Worm (Caenorhabditis elegans) whole organism, L1 larva: ENCODE measurements around the gene sre-15.

Experiments used
- F16B12.6 ChIP-seq: fragments of 150-350 bp; optimal IDR thresholded peaks from 2 replicates; lab custom pipeline; 2014; ENCODE audit warnings: missing biosample characterization, missing genetic modification characterization
- Y116A8C.19 ChIP-seq: sonication (generic microtip); optimal IDR thresholded peaks from 2 replicates; lab custom pipeline; 2016; ENCODE audit warnings: missing compliant biosample characterization, missing genetic modification characterization, borderline replicate concordance
- ama-1 ChIP-seq: fragments of 150-350 bp; optimal IDR thresholded peaks from 2 replicates; lab custom pipeline; 2014
- ceh-63 ChIP-seq: fragments of 200-800 bp; sonication (Bioruptor generic); optimal IDR thresholded peaks from 2 replicates; lab custom pipeline; 2018; ENCODE audit warnings: mild to moderate bottlenecking, missing genetic modification characterization, missing compliant biosample characterization
- ceh-82 ChIP-seq, 3 experiments: fragments of 150-350 bp in 1 of 3; sonication (generic microtip) in 2 of 3; optimal IDR thresholded peaks; 2 replicates each; lab custom pipeline; 2014 to 2017; ENCODE audit warnings: missing biosample characterization in 3 of 3, missing genetic modification characterization in 3 of 3
- ceh-90 ChIP-seq: sonication (generic microtip); optimal IDR thresholded peaks from 2 replicates; lab custom pipeline; 2016; ENCODE audit warnings: missing genetic modification characterization, missing compliant biosample characterization
- ces-1 ChIP-seq: fragments of 150-350 bp; optimal IDR thresholded peaks from 2 replicates; lab custom pipeline; 2014; ENCODE audit warnings: missing biosample characterization, missing genetic modification reagents, missing genetic modification characterization
- dsc-1 ChIP-seq: sonication (generic microtip); optimal IDR thresholded peaks from 2 replicates; lab custom pipeline; 2016; ENCODE audit warnings: mild to moderate bottlenecking, missing genetic modification characterization, missing compliant biosample characterization
- efl-3 ChIP-seq: fragments of 200-800 bp; sonication (Bioruptor generic); optimal IDR thresholded peaks from 2 replicates; lab custom pipeline; 2018; ENCODE audit warnings: mild to moderate bottlenecking, missing genetic modification characterization, missing compliant biosample characterization
- egl-27 ChIP-seq, 2 experiments: fragments of 150-350 bp in 1 of 2; sonication (generic microtip); optimal IDR thresholded peaks; 3 replicates each; lab custom pipeline; 2017 to 2018; ENCODE audit warnings: missing biosample characterization in 2 of 2, missing genetic modification characterization in 2 of 2, missing genetic modification reagents in 2 of 2
- elt-3 ChIP-seq, 6 experiments: fragments of 150-350 bp in 1 of 6; sonication (generic microtip); optimal IDR thresholded peaks; 2 replicates each; lab custom pipeline; 2017 to 2018; ENCODE audit warnings: missing biosample characterization in 6 of 6, missing genetic modification characterization in 6 of 6, inconsistent platforms in 1 of 6
- fkh-4 ChIP-seq: sonication (generic microtip); optimal IDR thresholded peaks from 2 replicates; lab custom pipeline; 2016; ENCODE audit warnings: missing compliant biosample characterization, missing genetic modification characterization, borderline replicate concordance
- fkh-8 ChIP-seq: sonication (generic microtip); optimal IDR thresholded peaks from 2 replicates; lab custom pipeline; 2016; ENCODE audit warnings: mild to moderate bottlenecking, missing genetic modification characterization, missing compliant biosample characterization
- fos-1 ChIP-seq: fragments of 150-350 bp; optimal IDR thresholded peaks from 2 replicates; lab custom pipeline; 2014; ENCODE audit warnings: missing biosample characterization, missing genetic modification characterization
- grh-1 ChIP-seq: fragments of 200-800 bp; sonication (Bioruptor generic); IDR thresholded peaks from 2 replicates; pipeline ENCODE4 v1.3.6; 2022; ENCODE audit warnings: missing genetic modification reagents, missing genetic modification characterization, missing compliant biosample characterization
- hlh-17 ChIP-seq: fragments of 200-800 bp; sonication (Bioruptor generic); optimal IDR thresholded peaks from 2 replicates; lab custom pipeline; 2018; ENCODE audit warnings: missing genetic modification characterization, mild to moderate bottlenecking, missing compliant biosample characterization, moderate library complexity, borderline replicate concordance
- hpl-2 ChIP-seq: fragments of 150-350 bp; optimal IDR thresholded peaks from 2 replicates; lab custom pipeline; 2014; ENCODE audit warnings: missing biosample characterization, missing genetic modification reagents, missing genetic modification characterization
- jun-1 ChIP-seq: fragments of 150-350 bp; optimal IDR thresholded peaks from 2 replicates; lab custom pipeline; 2014; ENCODE audit warnings: missing biosample characterization, missing genetic modification reagents, missing genetic modification characterization
- lin-13 ChIP-seq: fragments of 150-350 bp; optimal IDR thresholded peaks from 2 replicates; lab custom pipeline; 2014; ENCODE audit warnings: missing biosample characterization, missing genetic modification reagents, missing genetic modification characterization
- lin-14 ChIP-seq: fragments of 200-800 bp; sonication (Bioruptor generic); optimal IDR thresholded peaks from 2 replicates; lab custom pipeline; 2018; ENCODE audit warnings: mild to moderate bottlenecking, missing genetic modification characterization, moderate library complexity, missing compliant biosample characterization
- lin-15B ChIP-seq: fragments of 150-350 bp; sonication (generic microtip); optimal IDR thresholded peaks from 3 replicates; lab custom pipeline; 2014; ENCODE audit warnings: missing biosample characterization, missing genetic modification characterization
- lin-35 ChIP-seq, 2 experiments: fragments of 150-350 bp; optimal IDR thresholded peaks; 2 replicates each; lab custom pipeline; 2014; ENCODE audit warnings: missing biosample characterization in 2 of 2, missing genetic modification characterization in 2 of 2, missing genetic modification reagents in 2 of 2
- lir-3 ChIP-seq: sonication (generic microtip); optimal IDR thresholded peaks from 2 replicates; lab custom pipeline; 2016; ENCODE audit warnings: mild to moderate bottlenecking, missing genetic modification characterization, moderate library complexity, missing compliant biosample characterization; ENCODE audit not compliant: poor library complexity
- mab-9 ChIP-seq: fragments of 200-800 bp; sonication (Bioruptor generic); IDR thresholded peaks from 2 replicates; pipeline ENCODE4 v1.3.6; 2022; ENCODE audit warnings: missing genetic modification reagents, missing genetic modification characterization, missing compliant biosample characterization
- mef-2 ChIP-seq: fragments of 150-350 bp; optimal IDR thresholded peaks from 2 replicates; lab custom pipeline; 2014; ENCODE audit warnings: missing biosample characterization, missing genetic modification characterization
- nhr-11 ChIP-seq: fragments of 150-350 bp; optimal IDR thresholded peaks from 2 replicates; lab custom pipeline; 2014; ENCODE audit warnings: missing biosample characterization, missing genetic modification characterization
- nhr-19 ChIP-seq: fragments of 200-800 bp; sonication (Bioruptor generic); conservative IDR thresholded peaks from 2 replicates; pipeline ENCODE4 v1.3.6; 2022; ENCODE audit warnings: missing genetic modification characterization, missing compliant biosample characterization
- nhr-20 ChIP-seq: sonication (generic microtip); optimal IDR thresholded peaks from 2 replicates; lab custom pipeline; 2016; ENCODE audit warnings: mild to moderate bottlenecking, missing genetic modification characterization, missing compliant biosample characterization
- nhr-237 ChIP-seq: fragments of 150-350 bp; optimal IDR thresholded peaks from 2 replicates; lab custom pipeline; 2014; ENCODE audit warnings: missing biosample characterization, missing genetic modification characterization
- nhr-28 ChIP-seq: fragments of 150-350 bp; optimal IDR thresholded peaks from 2 replicates; lab custom pipeline; 2014; ENCODE audit warnings: missing biosample characterization, missing genetic modification characterization
- nhr-71 ChIP-seq: sonication (generic microtip); optimal IDR thresholded peaks from 2 replicates; lab custom pipeline; 2016; ENCODE audit warnings: mild to moderate bottlenecking, missing genetic modification characterization, moderate library complexity, missing compliant biosample characterization
- nhr-76 ChIP-seq: sonication (generic microtip); optimal IDR thresholded peaks from 2 replicates; lab custom pipeline; 2017; ENCODE audit warnings: missing biosample characterization, missing genetic modification characterization
- nhr-77 ChIP-seq: fragments of 150-350 bp; optimal IDR thresholded peaks from 2 replicates; lab custom pipeline; 2014; ENCODE audit warnings: missing biosample characterization, missing genetic modification characterization
- nhr-84 ChIP-seq: sonication (generic microtip); optimal IDR thresholded peaks from 2 replicates; lab custom pipeline; 2017; ENCODE audit warnings: missing biosample characterization, missing genetic modification characterization
- nhr-85 ChIP-seq: sonication (generic microtip); peaks from one replicate; lab custom pipeline; 2016; ENCODE audit warnings: missing genetic modification characterization, inconsistent platforms, missing compliant biosample characterization
- nhr-90 ChIP-seq: sonication (generic microtip); optimal IDR thresholded peaks from 2 replicates; lab custom pipeline; 2016; ENCODE audit warnings: mild to moderate bottlenecking, missing genetic modification characterization, missing compliant biosample characterization; ENCODE audit not compliant: poor library complexity
- pag-3 ChIP-seq: sonication (generic microtip); optimal IDR thresholded peaks from 2 replicates; lab custom pipeline; 2017; ENCODE audit warnings: missing genetic modification characterization, mild to moderate bottlenecking, missing compliant biosample characterization, antibody characterized with exemption, borderline replicate concordance; ENCODE audit not compliant: insufficient read depth
- pax-3 ChIP-seq: fragments of 200-800 bp; sonication (Bioruptor generic); optimal IDR thresholded peaks from 2 replicates; lab custom pipeline; 2018; ENCODE audit warnings: mild to moderate bottlenecking, missing genetic modification characterization, moderate library complexity, missing compliant biosample characterization
- rnt-1 ChIP-seq: sonication (generic microtip); optimal IDR thresholded peaks from 2 replicates; lab custom pipeline; 2016; ENCODE audit warnings: mild to moderate bottlenecking, missing genetic modification characterization, moderate library complexity, missing compliant biosample characterization
- sox-4 ChIP-seq: sonication (generic microtip); optimal IDR thresholded peaks from 2 replicates; lab custom pipeline; 2016; ENCODE audit warnings: missing genetic modification characterization, missing compliant biosample characterization
- sptf-1 ChIP-seq: fragments of 150-350 bp; optimal IDR thresholded peaks from 2 replicates; lab custom pipeline; 2014; ENCODE audit warnings: missing biosample characterization, missing genetic modification characterization
- sup-37 ChIP-seq: fragments of 200-800 bp; sonication (Bioruptor generic); optimal IDR thresholded peaks from 2 replicates; lab custom pipeline; 2018; ENCODE audit warnings: mild to moderate bottlenecking, missing genetic modification characterization, missing compliant biosample characterization
- swsn-7 ChIP-seq: sonication (generic microtip); optimal IDR thresholded peaks from 2 replicates; lab custom pipeline; 2016; ENCODE audit warnings: missing genetic modification characterization, missing compliant biosample characterization
- tbx-2 ChIP-seq: sonication (generic microtip); optimal IDR thresholded peaks from 2 replicates; lab custom pipeline; 2016; ENCODE audit warnings: missing genetic modification characterization, missing compliant biosample characterization
- unc-130 ChIP-seq: fragments of 150-350 bp; optimal IDR thresholded peaks from 2 replicates; lab custom pipeline; 2017; ENCODE audit warnings: missing biosample characterization, missing genetic modification characterization, inconsistent platforms
- unc-30 ChIP-seq: sonication (generic microtip); optimal IDR thresholded peaks from 2 replicates; lab custom pipeline; 2017; ENCODE audit warnings: missing biosample characterization, missing genetic modification characterization
- unc-62 ChIP-seq: fragments of 150-350 bp; optimal IDR thresholded peaks from 2 replicates; lab custom pipeline; 2014; ENCODE audit warnings: missing biosample characterization, missing genetic modification reagents, missing genetic modification characterization
- unc-98 ChIP-seq: fragments of 200-800 bp; sonication (Bioruptor generic); IDR thresholded peaks from 2 replicates; pipeline ENCODE4 v1.3.6; 2022; ENCODE audit warnings: missing genetic modification characterization, missing compliant biosample characterization
- xbp-1 ChIP-seq: sonication (generic microtip); optimal IDR thresholded peaks from 2 replicates; lab custom pipeline; 2016; ENCODE audit warnings: missing genetic modification characterization, missing compliant biosample characterization
- zip-4 ChIP-seq: fragments of 200-800 bp; sonication (Bioruptor generic); optimal IDR thresholded peaks from 2 replicates; lab custom pipeline; 2018; ENCODE audit warnings: mild to moderate bottlenecking, missing genetic modification characterization, moderate library complexity, missing compliant biosample characterization
- ztf-4 ChIP-seq: fragments of 150-350 bp; optimal IDR thresholded peaks from 2 replicates; lab custom pipeline; 2014; ENCODE audit warnings: missing biosample characterization, missing genetic modification characterization

The sre-15 gene

DNA sequence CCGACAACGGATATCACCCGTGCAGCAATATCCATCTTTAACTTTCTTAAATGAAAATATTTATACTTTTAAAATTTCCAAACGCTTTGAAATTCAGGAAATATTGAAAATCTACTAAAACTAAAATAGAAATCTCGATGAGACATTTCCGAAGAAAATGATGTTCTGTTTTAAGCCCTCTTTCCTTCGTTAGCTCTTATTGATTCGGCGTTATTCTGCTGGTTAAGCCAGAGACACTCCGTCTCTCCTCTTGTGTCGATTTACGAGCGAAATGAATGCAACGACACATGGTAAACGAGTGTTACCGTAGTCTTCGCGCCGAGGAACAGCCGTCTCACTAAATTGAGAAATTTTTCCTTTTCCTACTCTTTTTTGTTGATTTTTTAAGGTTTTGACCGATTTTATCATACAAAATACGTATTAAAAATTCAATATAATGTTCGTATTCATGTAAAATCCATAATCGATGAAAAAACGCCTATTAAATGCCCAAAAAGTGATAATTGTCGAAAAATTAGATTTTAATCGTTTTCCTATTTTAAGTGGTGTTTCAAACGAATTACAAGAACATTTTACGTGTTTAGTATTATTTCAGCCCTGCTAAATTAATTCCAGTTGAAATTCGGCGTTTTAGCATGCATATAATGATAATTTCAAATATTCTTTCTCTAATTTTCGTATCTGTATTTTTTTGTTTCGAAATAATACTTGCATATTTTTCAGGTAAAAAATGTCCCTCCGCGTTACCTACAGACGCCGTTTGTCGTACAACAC, 23.9 kb upstream of the sre-15 start, which contains the start of the genes ppm-1.H and rpl-34 (continued):
- no peak for TF ChIP-seq efl-3 (GFP tag; lab: Kevin White, UChicago)
- TF ChIP-seq elt-3 (tag; optimal IDR thresholded peaks at IDR 0.05; lab: Kevin White, UChicago), result no peak
- TF ChIP-seq dsc-1, result peak; percentile 33
- TF ChIP-seq lin-35 (GFP tag; optimal IDR thresholded peaks at IDR 0.05; lab: Kevin White, UChicago), result peak; percentile 70 to 81
- TF ChIP-seq ceh-90 (tag; lab: Kevin White, UChicago), result no peak
- TF ChIP-seq ceh-82 (tag; optimal IDR thresholded peaks at IDR 0.05; lab: Kevin White, UChicago), result peak in 2 of 3 experiments; percentile 27 to 84
- no peak for TF ChIP-seq hlh-17 (GFP tag; lab: Kevin White, UChicago)
- no peak for TF ChIP-seq mef-2 (tag; lab: Kevin White, UChicago)
- TF ChIP-seq nhr-28 (tag; lab: Kevin White, UChicago), result no peak
- peak; percentile 20 for TF ChIP-seq nhr-19 (GFP tag; lab: Robert Waterston, UW)
- TF ChIP-seq unc-98, result no peak
- peak; percentile 62 for TF ChIP-seq lin-15B
- TF ChIP-seq nhr-84 (tag; lab: Kevin White, UChicago), result no peak
- TF ChIP-seq grh-1 (GFP tag; lab: Robert Waterston, UW), result no peak
- no peak for TF ChIP-seq sox-4 (tag; lab: Kevin White, UChicago)
- TF ChIP-seq pax-3 (tag; lab: Kevin White, UChicago), result no peak
- no peak for TF ChIP-seq pag-3 (tag; lab: Kevin White, UChicago)
- TF ChIP-seq egl-27 (tag; optimal IDR thresholded peaks at IDR 0.05; lab: Kevin White, UChicago), result no peak
- no peak for TF ChIP-seq hpl-2
- TF ChIP-seq unc-130 (tag; lab: Kevin White, UChicago), result no peak
- no peak for TF ChIP-seq jun-1
- no peak for TF ChIP-seq lir-3 (tag; lab: Kevin White, UChicago)
- TF ChIP-seq nhr-237, result no peak
- peak; percentile 52 for TF ChIP-seq nhr-20 (tag; lab: Kevin White, UChicago)
- TF ChIP-seq lin-14, result peak; percentile 71
- TF ChIP-seq swsn-7 (tag; lab: Kevin White, UChicago), result peak; percentile 43
- TF ChIP-seq fkh-4 (tag; lab: Kevin White, UChicago), result no peak
- no peak for TF ChIP-seq sup-37
- no peak for TF ChIP-seq nhr-11 (tag; lab: Kevin White, UChicago)
- TF ChIP-seq rnt-1 (tag; lab: Kevin White, UChicago), result peak; percentile 55
- no peak for TF ChIP-seq mab-9
- no peak for TF ChIP-seq ztf-4 (tag; lab: Kevin White, UChicago)
- peak; percentile 62 for TF ChIP-seq F16B12.6 (tag; lab: Kevin White, UChicago)
- TF ChIP-seq xbp-1 (tag; lab: Kevin White, UChicago), result peak; percentile 65
- TF ChIP-seq nhr-76, result no peak
- TF ChIP-seq lin-13 (GFP tag; lab: Kevin White, UChicago), result peak; percentile 38
- peak; percentile 54 for TF ChIP-seq fkh-8 (tag; lab: Kevin White, UChicago)
- TF ChIP-seq ces-1 (GFP tag; lab: Kevin White, UChicago), result no peak
- no peak for TF ChIP-seq ama-1 (lab: Kevin White, UChicago)
- no peak for TF ChIP-seq unc-30 (tag; lab: Kevin White, UChicago)
- peak; percentile 29 for TF ChIP-seq nhr-77 (tag; lab: Kevin White, UChicago)
- TF ChIP-seq ceh-63, result no peak
- TF ChIP-seq fos-1, result peak; percentile 9
- no peak for TF ChIP-seq unc-62 (GFP tag; lab: Kevin White, UChicago)
- no peak for TF ChIP-seq Y116A8C.19 (tag; lab: Kevin White, UChicago)
- peak; percentile 63 for TF ChIP-seq nhr-71
- TF ChIP-seq zip-4, result no peak
- TF ChIP-seq sptf-1 (tag; lab: Kevin White, UChicago), result no peak
- no peak for TF ChIP-seq nhr-90 (tag; lab: Kevin White, UChicago)
- TF ChIP-seq nhr-85 (tag; lab: Kevin White, UChicago), result no peak
- TF ChIP-seq tbx-2 (tag; lab: Kevin White, UChicago), result peak; percentile 49
